Fruit fly (Drosophila melanogaster): ENCODE data around the gene Fim.
A peak's percentile ranks its signal among the peaks of the same experiment; 100 is the strongest.

The Fim gene

dm6 chrX:17314213-17314612 is 12.5 kb upstream of the Fim start, which contains the start of gene B-H2 (continued):
- TF ChIP-seq ro (GFP tag; IDR thresholded peaks at IDR 0.05), result no peak
- TF ChIP-seq zfh1 (GFP tag; IDR thresholded peaks at IDR 0.05), result no peak
- TF ChIP-seq CG14441 (GFP tag; IDR thresholded peaks at IDR 0.05), result no peak
- TF ChIP-seq gcm (GFP tag; optimal IDR thresholded peaks at IDR 0.05), result peak; percentile 72
- peak; percentile 47; the same call in 1 of the 3 replicates for TF ChIP-seq sr (GFP tag; IDR thresholded peaks at IDR 0.05)
- TF ChIP-seq hth (optimal IDR thresholded peaks at IDR 0.05), result no peak
- TF ChIP-seq Poxn (GFP tag; IDR thresholded peaks at IDR 0.05), result no peak
- peak; percentile 16 for TF ChIP-seq abd-A (tag; optimal IDR thresholded peaks at IDR 0.05)
- no peak for TF ChIP-seq CG7987 (GFP tag; optimal IDR thresholded peaks at IDR 0.05)
- no peak for TF ChIP-seq dmrt99B (tag; optimal IDR thresholded peaks at IDR 0.05)
- no peak for TF ChIP-seq schlank (tag; optimal IDR thresholded peaks at IDR 0.05)
- TF ChIP-seq dimm (GFP tag; IDR thresholded peaks at IDR 0.05), result no peak
- TF ChIP-seq hb (GFP tag; IDR thresholded peaks at IDR 0.05; ENCODE audit: partially characterized antibody), result no peak
- TF ChIP-seq Hr39 (optimal IDR thresholded peaks at IDR 0.05), result no peak
- TF ChIP-seq ttk (GFP tag; IDR thresholded peaks at IDR 0.05), result no peak
- TF ChIP-seq tna (GFP tag; IDR thresholded peaks at IDR 0.05; ENCODE audit: partially characterized antibody), result no peak
- no peak for TF ChIP-seq Ada2b (GFP tag; IDR thresholded peaks at IDR 0.05)
- TF ChIP-seq NK7.1 (GFP tag; optimal IDR thresholded peaks at IDR 0.05), result no peak
- no peak for TF ChIP-seq TFAM (GFP tag; optimal IDR thresholded peaks at IDR 0.05)
- no peak for TF ChIP-seq Atf-2 (GFP tag; optimal IDR thresholded peaks at IDR 0.05)
- no peak for TF ChIP-seq Hmx (GFP tag; optimal IDR thresholded peaks at IDR 0.05)
- TF ChIP-seq CG33557 (GFP tag; optimal IDR thresholded peaks at IDR 0.05), result no peak
- TF ChIP-seq tll (GFP tag; optimal IDR thresholded peaks at IDR 0.05), result peak in 1 of 2 experiments; percentile 37
- TF ChIP-seq Jarid2 (GFP tag; optimal IDR thresholded peaks at IDR 0.05), result peak; percentile 70
- TF ChIP-seq lov (optimal IDR thresholded peaks at IDR 0.05), result no peak
- no peak for TF ChIP-seq lov (GFP tag; IDR thresholded peaks at IDR 0.05)
- TF ChIP-seq Nf-YC (tag; optimal IDR thresholded peaks at IDR 0.05), result peak; percentile 95
- no peak for TF ChIP-seq Eip74EF (GFP tag; optimal IDR thresholded peaks at IDR 0.05)
- no peak for TF ChIP-seq CG4328 (GFP tag; optimal IDR thresholded peaks at IDR 0.05)
- TF ChIP-seq CG16779 (GFP tag; IDR thresholded peaks at IDR 0.05), result no peak
- TF ChIP-seq HLH3B (GFP tag; IDR thresholded peaks at IDR 0.05), result no peak
- 0 out of 2 replicates have a peak, but pooled peaks have one; percentile 19 for TF ChIP-seq vvl (GFP tag; IDR thresholded peaks at IDR 0.05)
- TF ChIP-seq B-H2 (GFP tag; optimal IDR thresholded peaks at IDR 0.05), result peak; percentile 54
- TF ChIP-seq CG9817 (tag; optimal IDR thresholded peaks at IDR 0.05), result no peak
- no peak for TF ChIP-seq MTF-1 (GFP tag; optimal IDR thresholded peaks at IDR 0.05; ENCODE audit: borderline replicate concordance)
- no peak for TF ChIP-seq oc (tag; optimal IDR thresholded peaks at IDR 0.05)
- TF ChIP-seq tup (GFP tag; optimal IDR thresholded peaks at IDR 0.05), result no peak
- no peak for TF ChIP-seq grau (tag; optimal IDR thresholded peaks at IDR 0.05)
- TF ChIP-seq CG9609 (GFP tag; optimal IDR thresholded peaks at IDR 0.05), result no peak
- TF ChIP-seq CG15073 (GFP tag; optimal IDR thresholded peaks at IDR 0.05), result no peak
- no peak for TF ChIP-seq Chrac-16 (GFP tag; optimal IDR thresholded peaks at IDR 0.05)
- 0 out of 4 replicates have a peak, but pooled peaks have one; percentile 37 for TF ChIP-seq chinmo (GFP tag; IDR thresholded peaks at IDR 0.05; ENCODE audit: partially characterized antibody)
- TF ChIP-seq sc (optimal IDR thresholded peaks at IDR 0.05), result no peak
- no peak for TF ChIP-seq sc (GFP tag; optimal IDR thresholded peaks at IDR 0.05)
- TF ChIP-seq CG13775 (GFP tag; optimal IDR thresholded peaks at IDR 0.05), result no peak
- no peak for TF ChIP-seq CG15514 (GFP tag; optimal IDR thresholded peaks at IDR 0.05)
- no peak for TF ChIP-seq ac (GFP tag; optimal IDR thresholded peaks at IDR 0.05)
- TF ChIP-seq ssp (GFP tag; IDR thresholded peaks at IDR 0.05), result no peak
- no peak for TF ChIP-seq sens (GFP tag)
- no peak for TF ChIP-seq cato (GFP tag; optimal IDR thresholded peaks at IDR 0.05; ENCODE audit: borderline replicate concordance)
- TF ChIP-seq E2f1 (GFP tag; IDR thresholded peaks at IDR 0.05), result no peak
- TF ChIP-seq aop (GFP tag; IDR thresholded peaks at IDR 0.05), result no peak

All from whole organism, embryonic.